Fruit fly (Drosophila melanogaster) whole organism, wandering third instar larva: ENCODE data around the gene CG32816.
"Not testable (repeated sequence)": the region's sequence is repeated elsewhere in the genome, so short reads cannot be mapped to it uniquely, and the experiment has no call there.

Experiments
- Abd-B ChIP-seq: fragments of >200 bp; optimal IDR thresholded peaks from 2 replicates; lab custom pipeline; 2017; ENCODE audit warnings: missing biosample characterization, missing genetic modification characterization
- CG32264 ChIP-seq: fragments of 200-800 bp; sonication (Bioruptor generic); optimal IDR thresholded peaks from 2 replicates; lab custom pipeline; 2016; ENCODE audit warnings: missing biosample characterization, missing genetic modification characterization
- CG9705 ChIP-seq: fragments of 200-800 bp; sonication (Bioruptor generic); optimal IDR thresholded peaks from 2 replicates; lab custom pipeline; 2018; ENCODE audit warnings: missing biosample characterization, mild to moderate bottlenecking, missing genetic modification characterization
- CrebA ChIP-seq: fragments of 200-800 bp; sonication (Bioruptor generic); optimal IDR thresholded peaks from 2 replicates; lab custom pipeline; 2016; ENCODE audit warnings: missing biosample characterization, mild to moderate bottlenecking, missing genetic modification characterization, borderline replicate concordance
- Dfd ChIP-seq: fragments of >200 bp; optimal IDR thresholded peaks from 2 replicates; lab custom pipeline; 2017; ENCODE audit warnings: missing biosample characterization, missing genetic modification characterization
- Dif ChIP-seq: fragments of 200-275, 200-300 bp; sonication (Bioruptor generic); optimal IDR thresholded peaks from 2 replicates; lab custom pipeline; 2018; ENCODE audit warnings: missing biosample characterization, missing genetic modification characterization; ENCODE audit not compliant: partially characterized antibody
- HLH106 ChIP-seq: fragments of 200-800 bp; optimal IDR thresholded peaks from 3 replicates; lab custom pipeline; 2019; ENCODE audit warnings: missing biosample characterization, mild to moderate bottlenecking, missing genetic modification characterization, moderate library complexity
- Hr78 ChIP-seq: fragments of >200 bp; optimal IDR thresholded peaks from 2 replicates; lab custom pipeline; 2017; ENCODE audit warnings: missing biosample characterization, missing genetic modification characterization
- Hr83 ChIP-seq: fragments of 200-300 bp; sonication (Bioruptor generic); optimal IDR thresholded peaks from 2 replicates; lab custom pipeline; 2016; ENCODE audit warnings: missing biosample characterization, mild to moderate bottlenecking, missing genetic modification characterization, moderate library complexity; ENCODE audit not compliant: poor library complexity, severe bottlenecking
- Jra ChIP-seq: sonication (Bioruptor generic); optimal IDR thresholded peaks from 2 replicates; lab custom pipeline; 2016; ENCODE audit warnings: missing biosample characterization, missing genetic modification characterization
- Myc ChIP-seq: fragments of >200 bp; optimal IDR thresholded peaks from 2 replicates; lab custom pipeline; 2017
- OdsH ChIP-seq: fragments of 200-800 bp; sonication (Bioruptor generic); optimal IDR thresholded peaks from 2 replicates; lab custom pipeline; 2016; ENCODE audit warnings: missing biosample characterization, mild to moderate bottlenecking, missing genetic modification characterization
- Rel ChIP-seq, 2 experiments: fragments of 200-800 bp; sonication (Bioruptor generic) in 1 of 2; optimal IDR thresholded peaks; 2 replicates in 1 of 2; 3 replicates in 1 of 2; lab custom pipeline; 2016 to 2019; ENCODE audit warnings: mild to moderate bottlenecking in 2 of 2, missing biosample characterization in 2 of 2, missing genetic modification characterization in 2 of 2, moderate library complexity in 1 of 2
- Vsx2 ChIP-seq: fragments of 200-300, 225-300 bp; sonication (Bioruptor generic); optimal IDR thresholded peaks from 2 replicates; lab custom pipeline; 2018; ENCODE audit warnings: missing biosample characterization, missing genetic modification characterization; ENCODE audit not compliant: partially characterized antibody
- brk ChIP-seq: fragments of 200-800 bp; sonication (Bioruptor generic); optimal IDR thresholded peaks from 2 replicates; lab custom pipeline; 2016; ENCODE audit warnings: missing biosample characterization, mild to moderate bottlenecking, missing genetic modification characterization
- dl ChIP-seq, 2 experiments: fragments of 175-275, 200-275 bp in 1 of 2; fragments of 200-275 bp in 1 of 2; sonication (Bioruptor generic); optimal IDR thresholded peaks; lab custom pipeline; 2018; ENCODE audit warnings: mild to moderate bottlenecking in 2 of 2, missing biosample characterization in 2 of 2, missing genetic modification characterization in 2 of 2, moderate library complexity in 2 of 2; ENCODE audit not compliant: partially characterized antibody in 2 of 2, insufficient read depth in 1 of 2
- dmrt93B ChIP-seq: fragments of 200-800 bp; sonication (Bioruptor generic); optimal IDR thresholded peaks from 2 replicates; lab custom pipeline; 2018; ENCODE audit warnings: missing biosample characterization, mild to moderate bottlenecking, missing genetic modification characterization
- dsf ChIP-seq: sonication (Bioruptor generic); optimal IDR thresholded peaks from 2 replicates; lab custom pipeline; 2016; ENCODE audit warnings: missing biosample characterization, missing genetic modification characterization, borderline replicate concordance
- ey ChIP-seq: fragments of 200-800 bp; sonication (Bioruptor generic); optimal IDR thresholded peaks from 2 replicates; lab custom pipeline; 2016; ENCODE audit warnings: missing biosample characterization, missing genetic modification characterization
- foxo ChIP-seq, 2 experiments: fragments of 200-800 bp; sonication (Bioruptor generic); optimal IDR thresholded peaks; 2 replicates in 1 of 2; 3 replicates in 1 of 2; lab custom pipeline; 2016 to 2017; ENCODE audit warnings: missing biosample characterization in 2 of 2, missing genetic modification characterization in 2 of 2
- fru ChIP-seq: fragments of 200-800 bp; sonication (Bioruptor generic); optimal IDR thresholded peaks from 3 replicates; lab custom pipeline; 2016; ENCODE audit warnings: missing biosample characterization, mild to moderate bottlenecking, missing genetic modification characterization
- h ChIP-seq: fragments of 200-800 bp; sonication (Bioruptor generic); optimal IDR thresholded peaks from 3 replicates; lab custom pipeline; 2016; ENCODE audit warnings: missing biosample characterization, mild to moderate bottlenecking, missing genetic modification characterization
- jim ChIP-seq: fragments of 175-275, 200-325 bp; sonication (Bioruptor generic); optimal IDR thresholded peaks from 2 replicates; lab custom pipeline; 2016; ENCODE audit warnings: missing biosample characterization, mild to moderate bottlenecking, missing genetic modification characterization
- pan ChIP-seq: fragments of >200 bp; optimal IDR thresholded peaks from 2 replicates; lab custom pipeline; 2017
- psq ChIP-seq: fragments of 200-800 bp; sonication (Bioruptor generic); optimal IDR thresholded peaks from 3 replicates; lab custom pipeline; 2017; ENCODE audit warnings: missing biosample characterization, mild to moderate bottlenecking, missing genetic modification characterization, moderate library complexity
- rgr ChIP-seq: fragments of 200-800 bp; sonication (Bioruptor generic); optimal IDR thresholded peaks from 3 replicates; lab custom pipeline; 2016; ENCODE audit warnings: missing biosample characterization, mild to moderate bottlenecking, missing genetic modification characterization
- sv ChIP-seq: fragments of 200-800 bp; sonication (Bioruptor generic); optimal IDR thresholded peaks from 3 replicates; lab custom pipeline; 2016; ENCODE audit warnings: missing biosample characterization, missing genetic modification characterization
- usp ChIP-seq: fragments of >200 bp; optimal IDR thresholded peaks from 2 replicates; lab custom pipeline; 2017; ENCODE audit warnings: missing biosample characterization, missing genetic modification characterization
- woc ChIP-seq: sonication (Bioruptor generic); optimal IDR thresholded peaks from 2 replicates; lab custom pipeline; 2016; ENCODE audit warnings: missing biosample characterization, mild to moderate bottlenecking, missing genetic modification characterization

Gene CG32816

dm6 chrX:487517-487957, 17.0 kb upstream of the CG32816 start, which contains the start of the genes CG18273 and CG3156:
TSS of gene CG18273 (minus strand) at chrX:487581.
TSS of gene CG3156 (plus strand) at chrX:487878.
- TF ChIP-seq Vsx2 (GFP tag; lab: Kevin White, UChicago) (no peak), woc (GFP tag; lab: Kevin White, UChicago) (peak; percentile 22), Myc (lab: Kevin White, UChicago) (peak; percentile 98), Rel (GFP tag; optimal IDR thresholded peaks at IDR 0.05; lab: Kevin White, UChicago) (no peak), Rel (tag; optimal IDR thresholded peaks at IDR 0.05; lab: Kevin White, UChicago) (peak; percentile 78), sv (GFP tag; lab: Kevin White, UChicago) (peak; percentile 2), HLH106 (peak; percentile 57), dmrt93B (GFP tag; lab: Kevin White, UChicago) (no peak), dsf (GFP tag; lab: Kevin White, UChicago) (no peak)
- TF ChIP-seq, all 38 proteins: peak for 5

- TF ChIP-seq Rel (GFP tag; optimal IDR thresholded peaks at IDR 0.05; lab: Kevin White, UChicago): not testable (repeated sequence)
- TF ChIP-seq Rel (tag; optimal IDR thresholded peaks at IDR 0.05; lab: Kevin White, UChicago): peak; percentile 95
- peak; percentile 29 for TF ChIP-seq rgr (GFP tag; lab: Kevin White, UChicago)
These were observed 11.1 kb upstream of the CG32816 start, which contains the start of gene CG3176 for dm6 chrX:481642-482041. TSS of gene CG3176 (plus strand) at chrX:481862.

- TF ChIP-seq brk (GFP tag; lab: Kevin White, UChicago) (no peak), woc (GFP tag; lab: Kevin White, UChicago) (no peak), usp (GFP tag; lab: Kevin White, UChicago) (no peak), fru (no peak), Dif (GFP tag; lab: Kevin White, UChicago) (no peak), CG9705 (GFP tag; lab: Kevin White, UChicago) (no peak), pan (lab: Kevin White, UChicago) (no peak), CG32264 (GFP tag; lab: Kevin White, UChicago) (no peak), CrebA (GFP tag; lab: Kevin White, UChicago) (no peak), jim (GFP tag; lab: Kevin White, UChicago) (no peak), Dfd (GFP tag; lab: Kevin White, UChicago) (no peak), Abd-B (GFP tag; lab: Kevin White, UChicago) (no peak), psq (GFP tag; lab: Kevin White, UChicago) (no peak), Vsx2 (GFP tag; lab: Kevin White, UChicago) (no peak), rgr (GFP tag; lab: Kevin White, UChicago) (no peak), Jra (no peak), h (GFP tag; lab: Kevin White, UChicago) (no peak)
These were observed 8.2 kb upstream of the CG32816 start, which contains the start of gene CG32817 for dm6 chrX:478766-479165. TSS of gene CG32817 (plus strand) at chrX:479066.

dm6 chrX:476230-477143, 6.0 kb upstream of the CG32816 start, which contains the start of the genes ebo and CG13373:
TSS of gene ebo (minus strand) at chrX:476579.
TSS of gene CG13373 (plus strand) at chrX:476984.
- TF ChIP-seq dl (GFP tag; optimal IDR thresholded peaks at IDR 0.05; lab: Kevin White, UChicago; ENCODE audit: insufficient read depth in 1 of 2, partially characterized antibody in 2 of 2): no peak
- TF ChIP-seq Hr83 (GFP tag; lab: Kevin White, UChicago): peak; percentile 69
- no peak for TF ChIP-seq ey (GFP tag; lab: Kevin White, UChicago)
- TF ChIP-seq foxo (GFP tag; optimal IDR thresholded peaks at IDR 0.05; lab: Kevin White, UChicago): peak in 1 of 2 experiments; percentile 46
- no peak for TF ChIP-seq Hr78
- peak; percentile 58 for TF ChIP-seq rgr (GFP tag; lab: Kevin White, UChicago)
- peak; percentile 23 for TF ChIP-seq psq (GFP tag; lab: Kevin White, UChicago)
- TF ChIP-seq HLH106: peak; percentile 53
- peak; percentile 13 for TF ChIP-seq OdsH (GFP tag; lab: Kevin White, UChicago)
